Worm (Caenorhabditis elegans) whole organism, L1 larva: ENCODE results near the gene fbxa-25.
A peak's percentile ranks its signal among the peaks of the same experiment; 100 is the strongest.

Experiments
- C16A3.4 ChIP-seq: fragments of 150-350 bp; optimal IDR thresholded peaks from 2 replicates; lab custom pipeline; 2014; ENCODE audit warnings: missing biosample characterization, missing genetic modification characterization
- C34B4.2 ChIP-seq: sonication (generic microtip); optimal IDR thresholded peaks from 2 replicates; lab custom pipeline; 2017; ENCODE audit warnings: mild to moderate bottlenecking, missing genetic modification characterization, missing compliant biosample characterization
- F16B12.6 ChIP-seq: fragments of 150-350 bp; optimal IDR thresholded peaks from 2 replicates; lab custom pipeline; 2014; ENCODE audit warnings: missing biosample characterization, missing genetic modification characterization
- aly-2 ChIP-seq: fragments of 150-350 bp; optimal IDR thresholded peaks from 2 replicates; lab custom pipeline; 2014; ENCODE audit warnings: missing biosample characterization, missing genetic modification characterization
- ama-1 ChIP-seq: fragments of 150-350 bp; optimal IDR thresholded peaks from 2 replicates; lab custom pipeline; 2014
- blmp-1 ChIP-seq: fragments of 150-350 bp; optimal IDR thresholded peaks from 2 replicates; lab custom pipeline; 2014; ENCODE audit warnings: missing biosample characterization, missing genetic modification characterization
- ceh-90 ChIP-seq: sonication (generic microtip); optimal IDR thresholded peaks from 2 replicates; lab custom pipeline; 2016; ENCODE audit warnings: missing genetic modification characterization, missing compliant biosample characterization
- dpl-1 ChIP-seq, 3 experiments: fragments of 150-350 bp in 2 of 3; sonication (generic microtip) in 1 of 3; optimal IDR thresholded peaks; 2 replicates each; lab custom pipeline; 2014 to 2017; ENCODE audit warnings: missing biosample characterization in 3 of 3, missing genetic modification characterization in 3 of 3, missing genetic modification reagents in 3 of 3
- efl-1 ChIP-seq, 4 experiments: fragments of 150-350 bp; optimal IDR thresholded peaks in 3 of 4; peaks in 1 of 4; 1 replicate in 1 of 4; 2 replicates in 3 of 4; lab custom pipeline; 2014; ENCODE audit warnings: missing biosample characterization in 2 of 4, missing genetic modification characterization in 2 of 4, missing genetic modification reagents in 2 of 4
- elt-3 ChIP-seq, 6 experiments: fragments of 150-350 bp in 1 of 6; sonication (generic microtip); optimal IDR thresholded peaks; 2 replicates each; lab custom pipeline; 2017 to 2018; ENCODE audit warnings: missing biosample characterization in 6 of 6, missing genetic modification characterization in 6 of 6, inconsistent platforms in 1 of 6
- ets-5 ChIP-seq: fragments of 200-800 bp; sonication (Bioruptor generic); IDR thresholded peaks from 2 replicates; pipeline ENCODE4 v1.3.6; 2022; ENCODE audit warnings: missing genetic modification characterization, missing compliant biosample characterization
- hlh-4 ChIP-seq: sonication (generic microtip); optimal IDR thresholded peaks from 2 replicates; lab custom pipeline; 2016; ENCODE audit warnings: mild to moderate bottlenecking, missing genetic modification characterization, missing compliant biosample characterization
- lin-14 ChIP-seq: fragments of 200-800 bp; sonication (Bioruptor generic); optimal IDR thresholded peaks from 2 replicates; lab custom pipeline; 2018; ENCODE audit warnings: mild to moderate bottlenecking, missing genetic modification characterization, moderate library complexity, missing compliant biosample characterization
- lin-35 ChIP-seq, 2 experiments: fragments of 150-350 bp; optimal IDR thresholded peaks; 2 replicates each; lab custom pipeline; 2014; ENCODE audit warnings: missing biosample characterization in 2 of 2, missing genetic modification characterization in 2 of 2, missing genetic modification reagents in 2 of 2
- lin-39 ChIP-seq: fragments of 150-350 bp; optimal IDR thresholded peaks from 2 replicates; lab custom pipeline; 2014; ENCODE audit warnings: missing biosample characterization, missing genetic modification reagents, missing genetic modification characterization
- mab-9 ChIP-seq: fragments of 200-800 bp; sonication (Bioruptor generic); IDR thresholded peaks from 2 replicates; pipeline ENCODE4 v1.3.6; 2022; ENCODE audit warnings: missing genetic modification reagents, missing genetic modification characterization, missing compliant biosample characterization
- mef-2 ChIP-seq: fragments of 150-350 bp; optimal IDR thresholded peaks from 2 replicates; lab custom pipeline; 2014; ENCODE audit warnings: missing biosample characterization, missing genetic modification characterization
- nhr-11 ChIP-seq: fragments of 150-350 bp; optimal IDR thresholded peaks from 2 replicates; lab custom pipeline; 2014; ENCODE audit warnings: missing biosample characterization, missing genetic modification characterization
- nhr-12 ChIP-seq: sonication (generic microtip); optimal IDR thresholded peaks from 2 replicates; lab custom pipeline; 2017; ENCODE audit warnings: missing biosample characterization, missing genetic modification characterization
- nhr-19 ChIP-seq: fragments of 200-800 bp; sonication (Bioruptor generic); conservative IDR thresholded peaks from 2 replicates; pipeline ENCODE4 v1.3.6; 2022; ENCODE audit warnings: missing genetic modification characterization, missing compliant biosample characterization
- nhr-237 ChIP-seq: fragments of 150-350 bp; optimal IDR thresholded peaks from 2 replicates; lab custom pipeline; 2014; ENCODE audit warnings: missing biosample characterization, missing genetic modification characterization
- nhr-28 ChIP-seq: fragments of 150-350 bp; optimal IDR thresholded peaks from 2 replicates; lab custom pipeline; 2014; ENCODE audit warnings: missing biosample characterization, missing genetic modification characterization
- nhr-47 ChIP-seq: sonication (generic microtip); optimal IDR thresholded peaks from 2 replicates; lab custom pipeline; 2016; ENCODE audit warnings: mild to moderate bottlenecking, missing genetic modification characterization, moderate library complexity, missing compliant biosample characterization
- nhr-84 ChIP-seq: sonication (generic microtip); optimal IDR thresholded peaks from 2 replicates; lab custom pipeline; 2017; ENCODE audit warnings: missing biosample characterization, missing genetic modification characterization
- nhr-85 ChIP-seq: sonication (generic microtip); peaks from one replicate; lab custom pipeline; 2016; ENCODE audit warnings: missing genetic modification characterization, inconsistent platforms, missing compliant biosample characterization
- nhr-90 ChIP-seq: sonication (generic microtip); optimal IDR thresholded peaks from 2 replicates; lab custom pipeline; 2016; ENCODE audit warnings: mild to moderate bottlenecking, missing genetic modification characterization, missing compliant biosample characterization; ENCODE audit not compliant: poor library complexity
- pag-3 ChIP-seq: sonication (generic microtip); optimal IDR thresholded peaks from 2 replicates; lab custom pipeline; 2017; ENCODE audit warnings: missing genetic modification characterization, mild to moderate bottlenecking, missing compliant biosample characterization, antibody characterized with exemption, borderline replicate concordance; ENCODE audit not compliant: insufficient read depth
- pax-3 ChIP-seq: fragments of 200-800 bp; sonication (Bioruptor generic); optimal IDR thresholded peaks from 2 replicates; lab custom pipeline; 2018; ENCODE audit warnings: mild to moderate bottlenecking, missing genetic modification characterization, moderate library complexity, missing compliant biosample characterization
- pqm-1 ChIP-seq: sonication (generic microtip); optimal IDR thresholded peaks from 3 replicates; lab custom pipeline; 2017; ENCODE audit warnings: missing biosample characterization, missing genetic modification characterization
- skn-1 ChIP-seq: fragments of 150-350 bp; optimal IDR thresholded peaks from 2 replicates; lab custom pipeline; 2014; ENCODE audit warnings: missing biosample characterization, missing genetic modification characterization
- sup-37 ChIP-seq: fragments of 200-800 bp; sonication (Bioruptor generic); optimal IDR thresholded peaks from 2 replicates; lab custom pipeline; 2018; ENCODE audit warnings: mild to moderate bottlenecking, missing genetic modification characterization, missing compliant biosample characterization
- tbx-2 ChIP-seq: sonication (generic microtip); optimal IDR thresholded peaks from 2 replicates; lab custom pipeline; 2016; ENCODE audit warnings: missing genetic modification characterization, missing compliant biosample characterization
- tlp-1 ChIP-seq: fragments of 150-350 bp; optimal IDR thresholded peaks from 2 replicates; lab custom pipeline; 2014; ENCODE audit warnings: missing biosample characterization, missing genetic modification characterization
- unc-130 ChIP-seq: fragments of 150-350 bp; optimal IDR thresholded peaks from 2 replicates; lab custom pipeline; 2017; ENCODE audit warnings: missing biosample characterization, missing genetic modification characterization, inconsistent platforms
- unc-62 ChIP-seq: fragments of 150-350 bp; optimal IDR thresholded peaks from 2 replicates; lab custom pipeline; 2014; ENCODE audit warnings: missing biosample characterization, missing genetic modification reagents, missing genetic modification characterization
- vab-15 ChIP-seq: sonication (generic microtip); optimal IDR thresholded peaks from 2 replicates; lab custom pipeline; 2017; ENCODE audit warnings: missing genotype, mild to moderate bottlenecking, missing genetic modification characterization, missing compliant biosample characterization
- ztf-11 ChIP-seq, 2 experiments: sonication (generic microtip); optimal IDR thresholded peaks; 2 replicates each; lab custom pipeline; 2016 to 2017; ENCODE audit warnings: missing genetic modification characterization in 2 of 2, missing biosample characterization in 1 of 2, missing compliant biosample characterization in 1 of 2

The fbxa-25 gene

ce11 chrIII:1345694-1346093, 3.6 kb downstream of the fbxa-25 start, which contains the start of gene Y82E9BL.6:
Gene Y82E9BL.6 (minus strand): TSS chrIII:1345794.
- TF ChIP-seq hlh-4 (tag; lab: Kevin White, UChicago) (no peak), nhr-237 (tag; lab: Kevin White, UChicago) (no peak), nhr-19 (GFP tag; lab: Robert Waterston, UW) (no peak), nhr-47 (tag; lab: Kevin White, UChicago) (no peak), vab-15 (tag; lab: Kevin White, UChicago) (no peak), nhr-11 (tag; lab: Kevin White, UChicago) (no peak), lin-39 (no peak), blmp-1 (tag; lab: Kevin White, UChicago) (no peak), mef-2 (no peak), nhr-85 (tag; lab: Kevin White, UChicago) (no peak), efl-1 (optimal IDR thresholded peaks at IDR 0.05; lab: Kevin White, UChicago) (no peak), efl-1 (GFP tag; optimal IDR thresholded peaks at IDR 0.05 in 1 of 2; lab: Kevin White, UChicago) (no peak), nhr-84 (no peak), tlp-1 (no peak), nhr-12 (tag; lab: Kevin White, UChicago) (no peak), lin-14 (no peak), skn-1 (tag; lab: Kevin White, UChicago) (no peak), unc-62 (GFP tag; lab: Kevin White, UChicago) (no peak), elt-3 (tag; optimal IDR thresholded peaks at IDR 0.05; lab: Kevin White, UChicago) (no peak), pqm-1 (tag; lab: Kevin White, UChicago) (no peak), ama-1 (lab: Kevin White, UChicago) (no peak)

ce11 chrIII:1342919-1343419, 6.3 kb downstream of the fbxa-25 start, which contains the start of gene fbxa-27:
Gene fbxa-27 (plus strand): TSS chrIII:1342969.
- TF ChIP-seq lin-35 (GFP tag; optimal IDR thresholded peaks at IDR 0.05; lab: Kevin White, UChicago) (peak in 1 of 2 experiments; percentile 20), ceh-90 (no peak), blmp-1 (tag; lab: Kevin White, UChicago) (no peak), C16A3.4 (no peak), efl-1 (optimal IDR thresholded peaks at IDR 0.05; lab: Kevin White, UChicago) (peak; percentile 27 to 63), efl-1 (GFP tag; optimal IDR thresholded peaks at IDR 0.05 in 1 of 2; lab: Kevin White, UChicago) (peak; percentile 62 to 76), dpl-1 (GFP tag; optimal IDR thresholded peaks at IDR 0.05; lab: Kevin White, UChicago) (peak in 1 of 3 experiments; percentile 44), pag-3 (tag; lab: Kevin White, UChicago) (no peak), nhr-90 (tag; lab: Kevin White, UChicago) (no peak), ets-5 (no peak), vab-15 (tag; lab: Kevin White, UChicago) (no peak), tbx-2 (tag; lab: Kevin White, UChicago) (no peak), aly-2 (tag; lab: Kevin White, UChicago) (no peak), sup-37 (no peak)

ce11 chrIII:1342488-1342887, 6.8 kb downstream of the fbxa-25 start, which contains the start of gene fbxa-26:
Gene fbxa-26 (minus strand): TSS chrIII:1342522.
- no peak for TF ChIP-seq lin-35 (GFP tag; optimal IDR thresholded peaks at IDR 0.05; lab: Kevin White, UChicago)
- TF ChIP-seq nhr-28: no peak
- no peak for TF ChIP-seq nhr-19 (GFP tag; lab: Robert Waterston, UW)
- TF ChIP-seq ztf-11 (tag; optimal IDR thresholded peaks at IDR 0.05; lab: Kevin White, UChicago): no peak
- no peak for TF ChIP-seq C34B4.2 (tag; lab: Kevin White, UChicago)
- no peak for TF ChIP-seq pag-3 (tag; lab: Kevin White, UChicago)
- no peak for TF ChIP-seq mab-9 (GFP tag; lab: Robert Waterston, UW)
- TF ChIP-seq unc-130 (tag; lab: Kevin White, UChicago): no peak
- no peak for TF ChIP-seq F16B12.6 (tag; lab: Kevin White, UChicago)
- no peak for TF ChIP-seq dpl-1 (GFP tag; optimal IDR thresholded peaks at IDR 0.05; lab: Kevin White, UChicago)
- TF ChIP-seq vab-15 (tag; lab: Kevin White, UChicago): no peak
- no peak for TF ChIP-seq pax-3 (tag; lab: Kevin White, UChicago)
